Worm (Caenorhabditis elegans) whole organism, L4 larva: ENCODE measurements around the gene catp-4.

Experiments used
- F49E8.2 ChIP-seq: sonication (generic microtip); optimal IDR thresholded peaks from 2 replicates; lab custom pipeline; 2016; ENCODE audit warnings: missing compliant biosample characterization, mild to moderate bottlenecking, missing genetic modification characterization, borderline replicate concordance
- dpl-1 ChIP-seq: fragments of 150-350 bp; optimal IDR thresholded peaks from 2 replicates; lab custom pipeline; 2014; ENCODE audit warnings: missing biosample characterization, missing genetic modification reagents, missing genetic modification characterization
- lin-15B ChIP-seq: fragments of 150-350 bp; sonication (generic microtip); optimal IDR thresholded peaks from 3 replicates; lab custom pipeline; 2014; ENCODE audit warnings: missing biosample characterization, missing genetic modification characterization

DNA sequence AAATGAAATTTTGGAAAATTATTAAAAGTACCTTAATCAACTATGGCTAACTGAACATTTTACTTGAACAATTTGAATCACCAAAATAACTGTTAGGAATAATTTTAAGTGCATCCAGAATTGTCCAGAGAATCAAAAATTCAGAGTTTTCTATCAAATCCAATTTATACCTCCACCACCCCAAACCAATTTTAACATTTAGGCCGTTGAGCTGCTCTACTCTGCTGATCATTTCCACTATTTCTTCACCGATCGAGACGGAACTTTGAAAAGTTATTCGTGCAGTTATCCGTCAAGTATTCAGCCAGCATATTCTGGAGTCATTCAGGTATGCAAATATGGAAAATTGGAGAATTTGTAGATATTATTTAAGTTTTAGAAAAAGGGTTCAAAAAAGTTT lies 15.1 kb downstream of the catp-4 start:
- TF ChIP-seq dpl-1 = no peak
- TF ChIP-seq F49E8.2 (tag; lab: Kevin White, UChicago) = no peak
- no peak for TF ChIP-seq lin-15B (tag; lab: Kevin White, UChicago)
